Fruit fly (Drosophila melanogaster) whole organism, embryonic: ENCODE results near the gene Pcyt1.

Experiments used
- Abd-B ChIP-seq: fragments of 200-800 bp; sonication (Bioruptor generic); optimal IDR thresholded peaks from 2 replicates; lab custom pipeline; 2018; ENCODE audit warnings: missing biosample characterization, mild to moderate bottlenecking, missing genetic modification characterization, moderate library complexity
- C15 ChIP-seq: fragments of 200-800 bp; sonication (Bioruptor generic); IDR thresholded peaks from 3 replicates; pipeline ENCODE4 v1.3.6; 2022; ENCODE audit warnings: missing biosample characterization, missing genetic modification characterization
- CG12391 ChIP-seq: fragments of 200-800 bp; sonication (Bioruptor generic); optimal IDR thresholded peaks from 3 replicates; lab custom pipeline; 2018; ENCODE audit warnings: missing biosample characterization, mild to moderate bottlenecking, missing genetic modification characterization, moderate library complexity
- CG13287 ChIP-seq: fragments of 200-800 bp; sonication (Bioruptor generic); IDR thresholded peaks from 2 replicates; pipeline ENCODE4 v1.3.6; 2022; ENCODE audit warnings: missing biosample characterization, missing genetic modification characterization; ENCODE audit not compliant: partially characterized antibody
- CG15601 ChIP-seq: fragments of 200-800 bp; sonication (Bioruptor generic); optimal IDR thresholded peaks from 3 replicates; lab custom pipeline; 2019; ENCODE audit warnings: missing biosample characterization, mild to moderate bottlenecking, missing genetic modification characterization, moderate library complexity
- CG1602 ChIP-seq: fragments of 200-800 bp; sonication (Bioruptor generic); optimal IDR thresholded peaks from 3 replicates; lab custom pipeline; 2016; ENCODE audit warnings: missing biosample characterization, missing genetic modification characterization
- CG17361 ChIP-seq: fragments of 200-800 bp; sonication (Bioruptor generic); IDR thresholded peaks from 3 replicates; pipeline ENCODE4 v1.3.6; 2022; ENCODE audit warnings: missing biosample characterization, missing genetic modification characterization
- CG17385 ChIP-seq: fragments of 200-800 bp; sonication (Bioruptor generic); optimal IDR thresholded peaks from 3 replicates; lab custom pipeline; 2018; ENCODE audit warnings: missing biosample characterization, mild to moderate bottlenecking, missing genetic modification characterization
- CG2116 ChIP-seq: fragments of 200-800 bp; sonication (Bioruptor generic); optimal IDR thresholded peaks from 3 replicates; lab custom pipeline; 2018; ENCODE audit warnings: missing biosample characterization, mild to moderate bottlenecking, missing genetic modification characterization
- CG31224 ChIP-seq: fragments of 200-800 bp; sonication (Bioruptor generic); IDR thresholded peaks from 2 replicates; pipeline ENCODE4 v1.3.6; 2022; ENCODE audit warnings: missing biosample characterization, missing genetic modification characterization
- CG3281 ChIP-seq: fragments of 200-800 bp; sonication (Bioruptor generic); optimal IDR thresholded peaks from 3 replicates; lab custom pipeline; 2017; ENCODE audit warnings: missing biosample characterization, mild to moderate bottlenecking, missing genetic modification characterization
- CG4404 ChIP-seq: fragments of 200-800 bp; sonication (Bioruptor generic); IDR thresholded peaks from 2 replicates; pipeline ENCODE4 v1.3.6; 2022; ENCODE audit warnings: missing biosample characterization, missing genetic modification characterization
- CG6254 ChIP-seq: fragments of 200-800 bp; sonication (Bioruptor generic); optimal IDR thresholded peaks from 3 replicates; lab custom pipeline; 2017; ENCODE audit warnings: mild to moderate bottlenecking, missing biosample characterization, missing genetic modification reagents, missing genetic modification characterization
- CG6689 ChIP-seq: fragments of 200-800 bp; sonication (Bioruptor generic); IDR thresholded peaks from 2 replicates; pipeline ENCODE4 v1.3.6; 2022; ENCODE audit warnings: missing biosample characterization, missing genetic modification characterization
- CG7372 ChIP-seq: fragments of 200-800 bp; sonication (Bioruptor generic); IDR thresholded peaks from 2 replicates; pipeline ENCODE4 v1.3.6; 2022; ENCODE audit warnings: missing biosample characterization, missing genetic modification characterization
- D ChIP-seq, 2 experiments: fragments of 200-800 bp in 1 of 2; fragments of >200 bp in 1 of 2; sonication (Bioruptor generic) in 1 of 2; optimal IDR thresholded peaks; 2 replicates in 1 of 2; 3 replicates in 1 of 2; lab custom pipeline; 2017; ENCODE audit warnings: mild to moderate bottlenecking in 1 of 2, missing biosample characterization in 1 of 2, missing genetic modification characterization in 1 of 2, missing genetic modification reagents in 1 of 2
- Deaf1 ChIP-seq: fragments of 200-800 bp; optimal IDR thresholded peaks from 3 replicates; lab custom pipeline; 2019; ENCODE audit warnings: missing biosample characterization, mild to moderate bottlenecking, missing genetic modification characterization, moderate library complexity
- Dfd ChIP-seq, 2 experiments: fragments of >200 bp; optimal IDR thresholded peaks; 2 replicates each; lab custom pipeline; 2017; ENCODE audit warnings: missing biosample characterization in 2 of 2, missing genetic modification characterization in 2 of 2
- Drgx ChIP-seq: fragments of 200-800 bp; sonication (Bioruptor generic); IDR thresholded peaks from 2 replicates; pipeline ENCODE4 v1.3.6; 2022; ENCODE audit warnings: missing biosample characterization, missing genetic modification characterization
- Hmr ChIP-seq: fragments of 200-800 bp; sonication (Bioruptor generic); optimal IDR thresholded peaks from 3 replicates; lab custom pipeline; 2017; ENCODE audit warnings: mild to moderate bottlenecking, missing biosample characterization, missing genetic modification reagents, missing genetic modification characterization
- MESR4 ChIP-seq: fragments of 200-800 bp; sonication (Bioruptor generic); optimal IDR thresholded peaks from 2 replicates; lab custom pipeline; 2018; ENCODE audit warnings: missing biosample characterization, mild to moderate bottlenecking, missing genetic modification characterization, moderate library complexity
- Meics ChIP-seq: fragments of 200-800 bp; sonication (Bioruptor generic); optimal IDR thresholded peaks from 2 replicates; lab custom pipeline; 2017; ENCODE audit warnings: missing biosample characterization, mild to moderate bottlenecking, missing genetic modification characterization
- Mrtf ChIP-seq: fragments of 200-800 bp; sonication (Bioruptor generic); IDR thresholded peaks from 3 replicates; pipeline ENCODE4 v1.3.6; 2022; ENCODE audit warnings: missing biosample characterization, missing genetic modification characterization
- NFAT ChIP-seq: fragments of 200-800 bp; sonication (Bioruptor generic); IDR thresholded peaks from 2 replicates; pipeline ENCODE4 v1.3.6; 2022; ENCODE audit warnings: missing biosample characterization, missing genetic modification characterization
- Rx ChIP-seq: fragments of 200-800 bp; sonication (Bioruptor generic); IDR thresholded peaks from 2 replicates; pipeline ENCODE4 v1.3.6; 2022; ENCODE audit warnings: missing biosample characterization, missing genetic modification characterization
- Ssrp ChIP-seq: fragments of 200-800 bp; sonication (Bioruptor generic); optimal IDR thresholded peaks from 2 replicates; lab custom pipeline; 2018; ENCODE audit warnings: missing biosample characterization, mild to moderate bottlenecking, missing genetic modification characterization, moderate library complexity
- Stat92E ChIP-seq, 3 experiments: fragments of >200 bp in 2 of 3; fragments of 200-800 bp in 1 of 3; sonication (Bioruptor generic) in 1 of 3; optimal IDR thresholded peaks; 2 replicates each; lab custom pipeline; 2017 to 2019; ENCODE audit warnings: missing biosample characterization in 3 of 3, missing genetic modification characterization in 3 of 3, mild to moderate bottlenecking in 1 of 3, moderate library complexity in 1 of 3
- abd-A ChIP-seq: fragments of 200-800 bp; sonication (Bioruptor generic); optimal IDR thresholded peaks from 3 replicates; lab custom pipeline; 2019; ENCODE audit warnings: missing biosample characterization, mild to moderate bottlenecking, missing genetic modification characterization, moderate library complexity
- al ChIP-seq: fragments of 200-800 bp; sonication (Bioruptor generic); IDR thresholded peaks from 2 replicates; pipeline ENCODE4 v1.3.6; 2022; ENCODE audit warnings: missing biosample characterization, missing genetic modification characterization
- ase ChIP-seq: fragments of 200-800 bp; sonication (Bioruptor generic); IDR thresholded peaks from 3 replicates; pipeline ENCODE4 v1.3.6; 2022; ENCODE audit warnings: missing biosample characterization, missing genetic modification characterization
- bigmax ChIP-seq: fragments of 200-800 bp; sonication (Bioruptor generic); optimal IDR thresholded peaks from 2 replicates; lab custom pipeline; 2018; ENCODE audit warnings: missing biosample characterization, mild to moderate bottlenecking, missing genetic modification characterization
- chn ChIP-seq: fragments of 200-800 bp; sonication (Bioruptor generic); optimal IDR thresholded peaks from 2 replicates; lab custom pipeline; 2016; ENCODE audit warnings: missing biosample characterization, missing genetic modification characterization
- disco-r ChIP-seq: fragments of 200-800 bp; sonication (Bioruptor generic); optimal IDR thresholded peaks from 2 replicates; lab custom pipeline; 2016; ENCODE audit warnings: missing biosample characterization, missing genetic modification characterization
- esg ChIP-seq: fragments of 200-800 bp; sonication (Bioruptor generic); conservative IDR thresholded peaks from 2 replicates; pipeline ENCODE4 v1.3.6; 2022; ENCODE audit warnings: missing biosample characterization, missing genetic modification characterization
- ewg ChIP-seq: fragments of 200-800 bp; sonication (Bioruptor generic); optimal IDR thresholded peaks from 3 replicates; lab custom pipeline; 2017; ENCODE audit warnings: mild to moderate bottlenecking, missing biosample characterization, missing genetic modification reagents, missing genetic modification characterization
- ham ChIP-seq: fragments of 200-800 bp; sonication (Bioruptor generic); IDR thresholded peaks from 2 replicates; pipeline ENCODE4 v1.3.6; 2022; ENCODE audit warnings: missing biosample characterization, missing genetic modification characterization
- kah ChIP-seq: fragments of 200-800 bp; sonication (Bioruptor generic); optimal IDR thresholded peaks from 2 replicates; lab custom pipeline; 2018; ENCODE audit warnings: missing biosample characterization, mild to moderate bottlenecking, missing genetic modification characterization
- kay ChIP-seq: fragments of 200-800 bp; sonication (Bioruptor generic); optimal IDR thresholded peaks from 2 replicates; lab custom pipeline; 2016; ENCODE audit warnings: missing biosample characterization, missing genetic modification characterization
- lmd ChIP-seq: fragments of 200-800 bp; sonication (Bioruptor generic); IDR thresholded peaks from 2 replicates; pipeline ENCODE4 v1.3.6; 2022; ENCODE audit warnings: missing biosample characterization, missing genetic modification characterization
- maf-S ChIP-seq: fragments of 200-800 bp; sonication (Bioruptor generic); optimal IDR thresholded peaks from 2 replicates; lab custom pipeline; 2016; ENCODE audit warnings: missing biosample characterization, missing genetic modification characterization
- p53 ChIP-seq: fragments of 200-800 bp; sonication (Bioruptor generic); optimal IDR thresholded peaks from 2 replicates; lab custom pipeline; 2016; ENCODE audit warnings: missing biosample characterization, missing genetic modification characterization
- ranshi ChIP-seq: fragments of 200-800 bp; sonication (Bioruptor generic); IDR thresholded peaks from 2 replicates; pipeline ENCODE4 v1.3.6; 2022; ENCODE audit warnings: missing biosample characterization, missing genetic modification characterization
- sens ChIP-seq: fragments of 200-800 bp; sonication (Bioruptor generic); peaks from one replicate; lab custom pipeline; 2016; ENCODE audit warnings: missing biosample characterization, missing genetic modification characterization
- seq ChIP-seq: fragments of 200-800 bp; sonication (Bioruptor generic); IDR thresholded peaks from 2 replicates; pipeline ENCODE4 v1.3.6; 2022; ENCODE audit warnings: missing biosample characterization, missing genetic modification characterization
- sisA ChIP-seq: fragments of 200-800 bp; sonication (Bioruptor generic); IDR thresholded peaks from 2 replicates; pipeline ENCODE4 v1.3.6; 2022; ENCODE audit warnings: missing biosample characterization, missing genetic modification characterization
- slou ChIP-seq: fragments of 200-800 bp; sonication (Bioruptor generic); optimal IDR thresholded peaks from 3 replicates; lab custom pipeline; 2016; ENCODE audit warnings: missing biosample characterization, missing genetic modification characterization
- tio ChIP-seq: fragments of 200-800 bp; sonication (Bioruptor generic); optimal IDR thresholded peaks from 2 replicates; lab custom pipeline; 2017; ENCODE audit warnings: missing biosample characterization, missing genetic modification characterization, inconsistent platforms
- tna ChIP-seq: fragments of 200-800 bp; sonication (Bioruptor generic); IDR thresholded peaks from 2 replicates; pipeline ENCODE4 v1.3.6; 2022; ENCODE audit warnings: missing biosample characterization, missing genetic modification characterization; ENCODE audit not compliant: partially characterized antibody
- wek ChIP-seq: fragments of 200-800 bp; sonication (Bioruptor generic); optimal IDR thresholded peaks from 3 replicates; lab custom pipeline; 2018; ENCODE audit warnings: missing biosample characterization, mild to moderate bottlenecking, missing genetic modification characterization, moderate library complexity

The Pcyt1 gene

dm6 chr3L:1533699-1534431 lies 12.0 kb upstream of the Pcyt1 start, which contains the start of gene Iml1 (continued):
- TF ChIP-seq CG2116 (GFP tag; lab: Kevin White, UChicago) (peak; percentile 44), ase (GFP tag; lab: Robert Waterston, UW) (peak; percentile 29; the same call in 1 of the 3 replicates), Ssrp (peak; percentile 11), CG15601 (no peak), D (optimal IDR thresholded peaks at IDR 0.05; lab: Kevin White, UChicago) (no peak), D (GFP tag; optimal IDR thresholded peaks at IDR 0.05; lab: Kevin White, UChicago) (no peak), tna (GFP tag; lab: Robert Waterston, UW) (no peak), ranshi (GFP tag; lab: Robert Waterston, UW) (0 out of 2 replicates have a peak, but pooled peaks have one; percentile 15), chn (GFP tag; lab: Kevin White, UChicago) (no peak), C15 (GFP tag; lab: Robert Waterston, UW) (no peak), CG31224 (GFP tag; lab: Robert Waterston, UW) (0 out of 2 replicates have a peak, but pooled peaks have one; percentile 23), Meics (GFP tag; lab: Kevin White, UChicago) (peak; percentile 100), abd-A (tag; lab: Kevin White, UChicago) (no peak), CG17361 (GFP tag; lab: Robert Waterston, UW) (no peak; the same call in 2 of the 3 replicates), Abd-B (GFP tag; lab: Kevin White, UChicago) (peak; percentile 61), CG4404 (GFP tag; lab: Robert Waterston, UW) (peak; percentile 41; the same call in 1 of the 2 replicates), seq (GFP tag; lab: Robert Waterston, UW) (no peak), Stat92E (GFP tag; optimal IDR thresholded peaks at IDR 0.05; lab: Kevin White, UChicago) (no peak), CG1602 (GFP tag; lab: Kevin White, UChicago) (peak; percentile 12), CG12391 (peak; percentile 68), Dfd (GFP tag; optimal IDR thresholded peaks at IDR 0.05; lab: Kevin White, UChicago) (no peak), CG6254 (peak; percentile 68), kay (GFP tag; lab: Kevin White, UChicago) (no peak), CG3281 (GFP tag; lab: Kevin White, UChicago) (no peak), CG6689 (GFP tag; lab: Robert Waterston, UW) (peak; percentile 85), Drgx (no peak), maf-S (GFP tag; lab: Kevin White, UChicago) (no peak), NFAT (GFP tag; lab: Robert Waterston, UW) (peak; percentile 54), tio (GFP tag; lab: Kevin White, UChicago) (no peak), disco-r (GFP tag; lab: Kevin White, UChicago) (no peak), Hmr (GFP tag; lab: Kevin White, UChicago) (no peak), wek (GFP tag; lab: Kevin White, UChicago) (no peak), kah (GFP tag; lab: Kevin White, UChicago) (no peak), lmd (GFP tag; lab: Robert Waterston, UW) (peak; percentile 63; the same call in 1 of the 2 replicates), Deaf1 (tag; lab: Kevin White, UChicago) (no peak), Rx (0 out of 2 replicates have a peak, but pooled peaks have one; percentile 14), MESR4 (GFP tag; lab: Kevin White, UChicago) (peak; percentile 40), CG13287 (peak; percentile 25; the same call in 1 of the 2 replicates), sens (GFP tag; lab: Kevin White, UChicago) (no peak), sisA (peak; percentile 56), p53 (GFP tag; lab: Kevin White, UChicago) (no peak), al (GFP tag; lab: Robert Waterston, UW) (peak; percentile 68), esg (0 out of 2 replicates have a peak, but pooled peaks have one; percentile 29), bigmax (GFP tag; lab: Kevin White, UChicago) (no peak), CG17385 (GFP tag; lab: Kevin White, UChicago) (no peak), ham (GFP tag; lab: Robert Waterston, UW) (no peak), slou (GFP tag; lab: Kevin White, UChicago) (peak; percentile 28), Mrtf (GFP tag; lab: Robert Waterston, UW) (no peak; the same call in 2 of the 3 replicates), ewg (GFP tag; lab: Kevin White, UChicago) (no peak), CG7372 (GFP tag; lab: Robert Waterston, UW) (peak; percentile 20; the same call in 1 of the 2 replicates)
